Worm (Caenorhabditis elegans) whole organism, L4 larva: ENCODE data around the gene slc-25A21.

Source experiments
- D1046.2 ChIP-seq: fragments of 200-800 bp; sonication (Bioruptor generic); IDR thresholded peaks from 2 replicates; pipeline ENCODE4 v1.3.6; 2022; ENCODE audit warnings: missing genetic modification characterization, missing compliant biosample characterization
- F26F4.8 ChIP-seq: fragments of 200-800 bp; sonication (Bioruptor generic); conservative IDR thresholded peaks from 2 replicates; pipeline ENCODE4 v1.3.6; 2022; ENCODE audit warnings: missing genetic modification characterization, missing compliant biosample characterization
- T20F7.1 ChIP-seq: fragments of 200-800 bp; sonication (Bioruptor generic); optimal IDR thresholded peaks from 2 replicates; lab custom pipeline; 2018; ENCODE audit warnings: mild to moderate bottlenecking, missing genetic modification characterization, missing compliant biosample characterization
- T26A8.4 ChIP-seq: fragments of 200-800 bp; sonication (Bioruptor generic); IDR thresholded peaks from 2 replicates; pipeline ENCODE4 v1.3.6; 2022; ENCODE audit warnings: missing genetic modification characterization, missing compliant biosample characterization
- Y105C5A.15 ChIP-seq: fragments of 200-800 bp; sonication (Bioruptor generic); IDR thresholded peaks from 2 replicates; pipeline ENCODE4 v1.3.6; 2022; ENCODE audit warnings: missing genetic modification characterization, missing compliant biosample characterization
- Y5F2A.4 ChIP-seq: fragments of 200-800 bp; sonication (Bioruptor generic); optimal IDR thresholded peaks from 2 replicates; lab custom pipeline; 2018; ENCODE audit warnings: mild to moderate bottlenecking, missing genetic modification characterization, missing compliant biosample characterization
- Y75B8A.6 ChIP-seq: fragments of 200-800 bp; sonication (Bioruptor generic); IDR thresholded peaks from 2 replicates; pipeline ENCODE4 v1.3.6; 2022; ENCODE audit warnings: missing genetic modification reagents, missing genetic modification characterization, missing compliant biosample characterization
- aly-2 ChIP-seq: sonication (generic microtip); optimal IDR thresholded peaks from 2 replicates; lab custom pipeline; 2018; ENCODE audit warnings: missing biosample characterization, missing genetic modification characterization
- ama-1 ChIP-seq: fragments of 150-350 bp; optimal IDR thresholded peaks from 2 replicates; lab custom pipeline; 2014; ENCODE audit warnings: inconsistent platforms, mixed read lengths
- ceh-82 ChIP-seq: sonication (generic microtip); optimal IDR thresholded peaks from 2 replicates; lab custom pipeline; 2017; ENCODE audit warnings: missing biosample characterization, missing genetic modification characterization
- daf-16 ChIP-seq, 3 experiments: sonication (generic microtip); optimal IDR thresholded peaks; 2 replicates each; lab custom pipeline; 2016 to 2017; ENCODE audit warnings: missing genetic modification characterization in 3 of 3, missing genetic modification reagents in 3 of 3, mild to moderate bottlenecking in 2 of 3, missing compliant biosample characterization in 2 of 3, missing biosample characterization in 1 of 3, moderate library complexity in 1 of 3
- dmd-6 ChIP-seq: fragments of 200-800 bp; sonication (Bioruptor generic); IDR thresholded peaks from 2 replicates; pipeline ENCODE4 v1.3.6; 2022; ENCODE audit warnings: missing genetic modification reagents, missing genetic modification characterization, missing compliant biosample characterization
- duxl-1 ChIP-seq: sonication (generic microtip); optimal IDR thresholded peaks from 2 replicates; lab custom pipeline; 2016; ENCODE audit warnings: mild to moderate bottlenecking, missing genetic modification characterization, moderate library complexity, missing compliant biosample characterization; ENCODE audit not compliant: poor library complexity
- fkh-10 ChIP-seq: fragments of 150-350 bp; optimal IDR thresholded peaks from 2 replicates; lab custom pipeline; 2014; ENCODE audit warnings: missing biosample characterization, missing genetic modification reagents, missing genetic modification characterization
- hlh-30 ChIP-seq: sonication (generic microtip); optimal IDR thresholded peaks from 2 replicates; lab custom pipeline; 2017; ENCODE audit warnings: antibody characterized with exemption, mild to moderate bottlenecking, missing genetic modification characterization, missing compliant biosample characterization; ENCODE audit not compliant: insufficient read depth
- lim-7 ChIP-seq: fragments of 200-800 bp; sonication (Bioruptor generic); IDR thresholded peaks from 2 replicates; pipeline ENCODE4 v1.3.6; 2022; ENCODE audit warnings: missing genetic modification characterization, missing compliant biosample characterization
- lin-13 ChIP-seq: fragments of 150-350 bp; optimal IDR thresholded peaks from 2 replicates; lab custom pipeline; 2014; ENCODE audit warnings: missing biosample characterization, missing genetic modification reagents, missing genetic modification characterization
- lin-29 ChIP-seq: fragments of 200-800 bp; sonication (Bioruptor generic); IDR thresholded peaks from 2 replicates; pipeline ENCODE4 v1.3.6; 2022; ENCODE audit warnings: missing genetic modification reagents, missing genetic modification characterization, missing compliant biosample characterization
- lin-38 ChIP-seq: fragments of 200-800 bp; sonication (Bioruptor generic); IDR thresholded peaks from 2 replicates; pipeline ENCODE4 v1.3.6; 2022; ENCODE audit warnings: missing genetic modification reagents, missing genetic modification characterization, missing compliant biosample characterization
- lsy-2 ChIP-seq, 2 experiments: fragments of 150-350 bp in 1 of 2; sonication (generic microtip) in 1 of 2; optimal IDR thresholded peaks; 2 replicates each; lab custom pipeline; 2014 to 2017; ENCODE audit warnings: missing biosample characterization in 2 of 2, missing genetic modification characterization in 2 of 2
- mes-2 ChIP-seq: sonication (generic microtip); optimal IDR thresholded peaks from 2 replicates; lab custom pipeline; 2016; ENCODE audit warnings: missing genotype, mild to moderate bottlenecking, missing genetic modification characterization, missing compliant biosample characterization; ENCODE audit not compliant: poor library complexity, severe bottlenecking
- mxl-3 ChIP-seq: fragments of 200-800 bp; sonication (Bioruptor generic); optimal IDR thresholded peaks from 2 replicates; lab custom pipeline; 2018; ENCODE audit warnings: mild to moderate bottlenecking, missing genetic modification characterization, missing compliant biosample characterization
- nhr-11 ChIP-seq: fragments of 150-350 bp; optimal IDR thresholded peaks from 2 replicates; lab custom pipeline; 2014; ENCODE audit warnings: missing biosample characterization, missing genetic modification characterization
- nhr-237 ChIP-seq: sonication (generic microtip); optimal IDR thresholded peaks from 2 replicates; lab custom pipeline; 2017; ENCODE audit warnings: missing biosample characterization, missing genetic modification characterization
- nhr-42 ChIP-seq: fragments of 200-800 bp; sonication (Bioruptor generic); IDR thresholded peaks from 2 replicates; pipeline ENCODE4 v1.3.6; 2022; ENCODE audit warnings: missing genetic modification characterization, missing compliant biosample characterization
- nhr-48 ChIP-seq: sonication (generic microtip); optimal IDR thresholded peaks from 2 replicates; lab custom pipeline; 2016; ENCODE audit warnings: mild to moderate bottlenecking, missing genetic modification characterization, missing compliant biosample characterization
- nhr-76 ChIP-seq: fragments of 150-350 bp; optimal IDR thresholded peaks from 2 replicates; lab custom pipeline; 2014; ENCODE audit warnings: missing biosample characterization, missing genetic modification characterization
- nhr-77 ChIP-seq: fragments of 150-350 bp; optimal IDR thresholded peaks from 2 replicates; lab custom pipeline; 2014; ENCODE audit warnings: missing biosample characterization, missing genetic modification characterization
- pha-4 ChIP-seq, 2 experiments: fragments of 150-350 bp in 1 of 2; fragments of 200-800 bp in 1 of 2; sonication (Bioruptor generic) in 1 of 2; IDR thresholded peaks in 1 of 2; optimal IDR thresholded peaks in 1 of 2; 2 replicates each; pipeline versions ENCODE4 v1.3.6 to Lab custom; 2014 to 2022; ENCODE audit warnings: missing genetic modification characterization in 2 of 2, missing genetic modification reagents in 2 of 2, missing biosample characterization in 1 of 2, missing compliant biosample characterization in 1 of 2
- php-3 ChIP-seq: fragments of 200-800 bp; sonication (Bioruptor generic); IDR thresholded peaks from 2 replicates; pipeline ENCODE4 v1.3.6; 2022; ENCODE audit warnings: missing genetic modification reagents, missing genetic modification characterization, missing compliant biosample characterization
- pqm-1 ChIP-seq: sonication (generic microtip); optimal IDR thresholded peaks from 2 replicates; lab custom pipeline; 2017; ENCODE audit warnings: missing biosample characterization, missing genetic modification characterization
- snpc-1.2 ChIP-seq: fragments of 200-800 bp; sonication (Bioruptor generic); IDR thresholded peaks from 2 replicates; pipeline ENCODE4 v1.3.6; 2022; ENCODE audit warnings: missing genetic modification reagents, missing genetic modification characterization, missing compliant biosample characterization
- spr-1 ChIP-seq: sonication (generic microtip); optimal IDR thresholded peaks from 2 replicates; lab custom pipeline; 2016; ENCODE audit warnings: mild to moderate bottlenecking, missing genetic modification characterization, missing compliant biosample characterization
- vab-7 ChIP-seq: fragments of 200-800 bp; sonication (Bioruptor generic); IDR thresholded peaks from 2 replicates; pipeline ENCODE4 v1.3.6; 2022; ENCODE audit warnings: missing genetic modification reagents, missing genetic modification characterization, missing compliant biosample characterization
- zfp-2 ChIP-seq: sonication (generic microtip); optimal IDR thresholded peaks from 2 replicates; lab custom pipeline; 2016; ENCODE audit warnings: mild to moderate bottlenecking, missing genetic modification characterization, missing compliant biosample characterization
- zip-2 ChIP-seq: fragments of 150-350 bp; optimal IDR thresholded peaks from 2 replicates; lab custom pipeline; 2014; ENCODE audit warnings: missing biosample characterization, missing genetic modification characterization

The slc-25A21 gene

DNA sequence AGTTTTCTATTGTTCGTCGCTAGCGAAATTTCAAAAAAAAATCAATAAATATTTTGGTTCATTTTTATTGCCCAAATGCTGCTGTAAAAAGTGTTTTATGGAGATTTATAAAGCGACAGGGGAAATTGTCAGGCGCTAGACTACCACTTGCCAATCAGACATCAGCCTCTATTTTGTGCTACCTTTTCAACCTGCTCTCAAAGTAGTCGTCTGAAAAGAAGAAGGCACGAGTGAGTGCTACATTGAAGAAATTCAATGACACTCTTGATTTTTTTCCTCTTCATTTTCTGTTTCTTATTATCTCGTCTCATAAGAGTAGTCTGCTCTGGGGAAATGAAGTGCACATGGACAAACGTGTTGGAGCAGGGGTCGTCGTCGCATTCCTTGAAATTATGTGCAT, 16.2 kb downstream of the slc-25A21 start (continued):
- peak; percentile 41; the same call in 1 of the 2 replicates for TF ChIP-seq pha-4 (GFP tag; IDR thresholded peaks at IDR 0.05; lab: Robert Waterston, UW)
- no peak for TF ChIP-seq pha-4 (tag; optimal IDR thresholded peaks at IDR 0.05; lab: Kevin White, UChicago)
- peak; percentile 14 to 82 for TF ChIP-seq daf-16 (GFP tag; optimal IDR thresholded peaks at IDR 0.05; lab: Kevin White, UChicago)
- peak; percentile 54 for TF ChIP-seq daf-16 (tag; optimal IDR thresholded peaks at IDR 0.05; lab: Kevin White, UChicago)
- TF ChIP-seq pqm-1: no peak
- TF ChIP-seq T20F7.1 (GFP tag; lab: Kevin White, UChicago): peak; percentile 81
- TF ChIP-seq T26A8.4 (GFP tag; lab: Robert Waterston, UW): peak; percentile 73
- no peak for TF ChIP-seq ceh-82 (tag; lab: Kevin White, UChicago)
- peak; percentile 90 for TF ChIP-seq nhr-77 (tag; lab: Kevin White, UChicago)
- TF ChIP-seq ama-1: no peak
- peak; percentile 23 for TF ChIP-seq mxl-3 (GFP tag; lab: Kevin White, UChicago)
- TF ChIP-seq fkh-10 (GFP tag; lab: Kevin White, UChicago): peak; percentile 21
- TF ChIP-seq nhr-11 (tag; lab: Kevin White, UChicago): peak; percentile 51
- no peak for TF ChIP-seq Y5F2A.4 (GFP tag; lab: Kevin White, UChicago)
- TF ChIP-seq lsy-2 (tag; optimal IDR thresholded peaks at IDR 0.05; lab: Kevin White, UChicago): peak; percentile 39 to 83
- TF ChIP-seq nhr-42 (GFP tag; lab: Robert Waterston, UW): peak; percentile 83
- peak; percentile 69 for TF ChIP-seq spr-1 (tag; lab: Kevin White, UChicago)
- TF ChIP-seq zfp-2 (tag; lab: Kevin White, UChicago): no peak
- TF ChIP-seq nhr-237 (tag; lab: Kevin White, UChicago): no peak
- TF ChIP-seq nhr-76 (tag; lab: Kevin White, UChicago): no peak
- no peak for TF ChIP-seq Y75B8A.6
- TF ChIP-seq php-3 (GFP tag; lab: Robert Waterston, UW): peak; percentile 53; the same call in 1 of the 2 replicates
- TF ChIP-seq hlh-30: peak; percentile 72
- peak; percentile 33 for TF ChIP-seq zip-2 (tag; lab: Kevin White, UChicago)
- TF ChIP-seq lin-29 (GFP tag; lab: Robert Waterston, UW): peak; percentile 47; the same call in 1 of the 2 replicates
- TF ChIP-seq lin-13 (GFP tag; lab: Kevin White, UChicago): peak; percentile 9
- peak; percentile 59 for TF ChIP-seq dmd-6 (GFP tag; lab: Robert Waterston, UW)
- peak; percentile 36 for TF ChIP-seq nhr-48 (tag; lab: Kevin White, UChicago)

DNA sequence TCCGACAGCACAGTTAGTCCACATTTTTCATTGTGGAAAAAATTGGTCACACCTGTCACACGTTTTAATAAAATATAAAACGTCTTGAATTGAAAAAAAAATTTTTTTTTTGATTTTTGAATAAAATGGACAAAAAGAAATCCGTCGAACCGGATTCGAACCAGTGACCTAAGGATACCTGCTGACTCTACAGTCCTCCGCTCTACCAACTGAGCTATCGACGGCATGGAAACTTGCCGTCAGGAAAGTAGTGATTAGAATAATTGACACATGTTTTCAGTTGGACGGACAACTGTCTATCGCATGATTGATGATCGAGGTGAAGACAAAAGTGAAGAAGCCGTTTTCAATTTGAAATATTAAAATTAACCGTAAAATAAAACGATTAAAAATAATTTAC, 18.5 kb downstream of the slc-25A21 start:
- TF ChIP-seq lim-7 (GFP tag; lab: Robert Waterston, UW) (peak; percentile 72), lin-38 (GFP tag; lab: Robert Waterston, UW) (peak; percentile 31; the same call in 1 of the 2 replicates), lin-13 (GFP tag; lab: Kevin White, UChicago) (no peak), Y105C5A.15 (GFP tag; lab: Robert Waterston, UW) (no peak), F26F4.8 (GFP tag; lab: Robert Waterston, UW) (no peak), aly-2 (no peak), T20F7.1 (GFP tag; lab: Kevin White, UChicago) (no peak), vab-7 (0 out of 2 replicates have a peak, but pooled peaks have one; percentile 9), dmd-6 (GFP tag; lab: Robert Waterston, UW) (0 out of 2 replicates have a peak, but pooled peaks have one; percentile 16), hlh-30 (peak; percentile 49), duxl-1 (tag; lab: Kevin White, UChicago) (peak; percentile 30), snpc-1.2 (GFP tag; lab: Robert Waterston, UW) (peak; percentile 49; the same call in 1 of the 2 replicates), daf-16 (GFP tag; optimal IDR thresholded peaks at IDR 0.05; lab: Kevin White, UChicago) (no peak), daf-16 (tag; optimal IDR thresholded peaks at IDR 0.05; lab: Kevin White, UChicago) (peak; percentile 32), pha-4 (GFP tag; IDR thresholded peaks at IDR 0.05; lab: Robert Waterston, UW) (peak; percentile 47; the same call in 1 of the 2 replicates), pha-4 (tag; optimal IDR thresholded peaks at IDR 0.05; lab: Kevin White, UChicago) (no peak), D1046.2 (GFP tag; lab: Robert Waterston, UW) (0 out of 2 replicates have a peak, but pooled peaks have one; percentile 25), mes-2 (peak; percentile 1), php-3 (GFP tag; lab: Robert Waterston, UW) (0 out of 2 replicates have a peak, but pooled peaks have one; percentile 30)
- TF ChIP-seq, all 104 proteins: peak for 12
